Worm (Caenorhabditis elegans): ENCODE results near the gene F18A11.3.
"Not testable (repeated sequence)": the region's sequence is repeated elsewhere in the genome, so short reads cannot be mapped to it uniquely, and the experiment has no call there.

ce11 chrII:13031649-13032191 lies 4.9 kb downstream of the F18A11.3 start, which contains the start of gene F18A11.2:
- not testable (repeated sequence) for TF ChIP-seq cog-1 (tag; optimal IDR thresholded peaks at IDR 0.05); flt-1 (GFP tag; IDR thresholded peaks at IDR 0.05); ztf-23 (GFP tag; IDR thresholded peaks at IDR 0.05); ref-1 (GFP tag; conservative IDR thresholded peaks at IDR 0.05); tab-1 (GFP tag; IDR thresholded peaks at IDR 0.05); ztf-29 (GFP tag; IDR thresholded peaks at IDR 0.05); med-1 (GFP tag; optimal IDR thresholded peaks at IDR 0.05; ENCODE audit: insufficient read depth)

Measured in whole organism, midembryonic.